Worm (Caenorhabditis elegans): ENCODE data around the gene nhr-93.
A peak's percentile ranks its signal among the peaks of the same experiment; 100 is the strongest.

nhr-93 gene

DNA sequence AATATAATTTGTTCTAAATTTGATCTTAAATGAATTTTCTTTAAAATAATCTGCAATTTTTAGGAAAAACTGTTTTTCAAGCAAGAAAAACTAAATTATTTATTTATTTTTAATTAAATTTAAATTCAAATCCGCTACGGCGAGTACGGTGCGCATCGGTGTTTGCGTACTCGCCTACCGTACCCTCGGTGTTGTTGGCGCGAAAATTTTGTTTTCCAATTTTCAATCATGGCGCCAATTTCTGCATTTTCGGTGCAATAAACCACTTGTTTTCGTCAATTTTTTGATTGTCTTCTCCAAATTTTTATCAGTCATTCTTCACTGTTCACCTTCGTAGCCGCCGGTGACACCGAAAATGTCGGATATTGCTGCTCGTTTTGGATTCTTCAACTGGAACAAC, 40.6 kb upstream of the nhr-93 start, which contains the start of gene pygl-1 (continued):
- TF ChIP-seq let-607 (tag; optimal IDR thresholded peaks at IDR 0.05) = no peak
- peak; percentile 81 for TF ChIP-seq attf-6 (GFP tag; IDR thresholded peaks at IDR 0.05)
- 0 out of 2 replicates have a peak, but pooled peaks have one; percentile 33 for TF ChIP-seq bed-2 (GFP tag; IDR thresholded peaks at IDR 0.05)
- TF ChIP-seq K12H6.12 (tag; optimal IDR thresholded peaks at IDR 0.05) = no peak
- TF ChIP-seq aptf-2 (GFP tag; conservative IDR thresholded peaks at IDR 0.05) = peak; percentile 36; the same call in 1 of the 2 replicates
- TF ChIP-seq ekl-4 (GFP tag; IDR thresholded peaks at IDR 0.05) = peak; percentile 62; the same call in 1 of the 2 replicates
- peak; percentile 85 for TF ChIP-seq C17E4.6 (GFP tag; IDR thresholded peaks at IDR 0.05)
- peak; percentile 99 for TF ChIP-seq lsl-1 (GFP tag; optimal IDR thresholded peaks at IDR 0.05)
- TF ChIP-seq mel-28 (tag; optimal IDR thresholded peaks at IDR 0.05; ENCODE audit: borderline replicate concordance) = no peak
- peak; percentile 90 for TF ChIP-seq rcor-1 (GFP tag; IDR thresholded peaks at IDR 0.05)
- TF ChIP-seq zim-3 (tag; optimal IDR thresholded peaks at IDR 0.05) = no peak
- TF ChIP-seq D2030.7 (GFP tag; IDR thresholded peaks at IDR 0.05) = peak; percentile 99
- peak; percentile 59 for TF ChIP-seq tbp1 (GFP tag; optimal IDR thresholded peaks at IDR 0.05)
- TF ChIP-seq sdz-38 (tag; optimal IDR thresholded peaks at IDR 0.05) = no peak
- TF ChIP-seq ztf-22 (GFP tag; optimal IDR thresholded peaks at IDR 0.05) = no peak
- TF ChIP-seq ets-4 (GFP tag; optimal IDR thresholded peaks at IDR 0.05) = no peak
- TF ChIP-seq lin-35 (GFP tag; optimal IDR thresholded peaks at IDR 0.05) = peak in 2 of 3 experiments; percentile 35 to 90
- TF ChIP-seq lin-26 (GFP tag; IDR thresholded peaks at IDR 0.05) = no peak
- TF ChIP-seq athp-1 (tag; optimal IDR thresholded peaks at IDR 0.05) = peak; percentile 48
- peak; percentile 94 for TF ChIP-seq lin-54 (GFP tag; optimal IDR thresholded peaks at IDR 0.05)
- peak; percentile 73 for TF ChIP-seq mcd-1 (GFP tag; IDR thresholded peaks at IDR 0.05)
- TF ChIP-seq F39B2.1 (GFP tag; IDR thresholded peaks at IDR 0.05) = no peak
- no peak for TF ChIP-seq F52B5.7 (tag; optimal IDR thresholded peaks at IDR 0.05)
- peak; percentile 95 for TF ChIP-seq unc-130 (GFP tag; optimal IDR thresholded peaks at IDR 0.05)
- no peak for TF ChIP-seq aptf-3 (GFP tag; IDR thresholded peaks at IDR 0.05)
- TF ChIP-seq Y67H2A.10 (GFP tag; conservative IDR thresholded peaks at IDR 0.05) = 0 out of 2 replicates have a peak, but pooled peaks have one; percentile 40
- TF ChIP-seq hmg-20 (GFP tag; IDR thresholded peaks at IDR 0.05) = no peak
- no peak for TF ChIP-seq die-1 (tag; optimal IDR thresholded peaks at IDR 0.05)
- TF ChIP-seq C06A6.2 (GFP tag; conservative IDR thresholded peaks at IDR 0.05) = no peak
- TF ChIP-seq mes-4 (tag; optimal IDR thresholded peaks at IDR 0.05) = no peak
- TF ChIP-seq nfya-1 (tag; optimal IDR thresholded peaks at IDR 0.05; ENCODE audit: borderline replicate concordance, insufficient read depth) = no peak
- no peak for TF ChIP-seq nhr-80 (tag; optimal IDR thresholded peaks at IDR 0.05)
- TF ChIP-seq madf-3 (GFP tag; IDR thresholded peaks at IDR 0.05) = peak; percentile 90
- TF ChIP-seq efl-1 (GFP tag; optimal IDR thresholded peaks at IDR 0.05) = peak; percentile 99
- TF ChIP-seq T26A5.8 (tag; optimal IDR thresholded peaks at IDR 0.05) = no peak
- peak; percentile 63 for TF ChIP-seq snpc-1.1 (tag; optimal IDR thresholded peaks at IDR 0.05; ENCODE audit: insufficient read depth)
- peak; percentile 99 for TF ChIP-seq madf-6 (GFP tag; IDR thresholded peaks at IDR 0.05)
- TF ChIP-seq cebp-1 (GFP tag; IDR thresholded peaks at IDR 0.05) = no peak
- TF ChIP-seq cebp-1 (tag; optimal IDR thresholded peaks at IDR 0.05) = no peak
- no peak for TF ChIP-seq B0261.1 (tag; optimal IDR thresholded peaks at IDR 0.05)
- no peak for TF ChIP-seq sea-2 (GFP tag; IDR thresholded peaks at IDR 0.05)
- peak; percentile 27 for TF ChIP-seq snpc-4 (GFP tag; optimal IDR thresholded peaks at IDR 0.05)
- TF ChIP-seq snpc-4 (tag; optimal IDR thresholded peaks at IDR 0.05) = peak in 2 of 4 experiments; percentile 35 to 65
- TF ChIP-seq ztf-28 (GFP tag; IDR thresholded peaks at IDR 0.05) = peak; percentile 69; the same call in 1 of the 2 replicates
- no peak for TF ChIP-seq akir-1 (GFP tag; optimal IDR thresholded peaks at IDR 0.05)
- no peak for TF ChIP-seq atf-7 (tag; optimal IDR thresholded peaks at IDR 0.05)
- TF ChIP-seq ztf-3 (GFP tag; optimal IDR thresholded peaks at IDR 0.05) = no peak
- TF ChIP-seq mxl-1 (tag; optimal IDR thresholded peaks at IDR 0.05) = no peak
- no peak for TF ChIP-seq madf-10 (tag; optimal IDR thresholded peaks at IDR 0.05)
